Fruit fly (Drosophila melanogaster): Measurements from ENCODE around the gene Dhc16F.
A peak's percentile ranks its signal among the peaks of the same experiment; 100 is the strongest.

Gene Dhc16F

DNA sequence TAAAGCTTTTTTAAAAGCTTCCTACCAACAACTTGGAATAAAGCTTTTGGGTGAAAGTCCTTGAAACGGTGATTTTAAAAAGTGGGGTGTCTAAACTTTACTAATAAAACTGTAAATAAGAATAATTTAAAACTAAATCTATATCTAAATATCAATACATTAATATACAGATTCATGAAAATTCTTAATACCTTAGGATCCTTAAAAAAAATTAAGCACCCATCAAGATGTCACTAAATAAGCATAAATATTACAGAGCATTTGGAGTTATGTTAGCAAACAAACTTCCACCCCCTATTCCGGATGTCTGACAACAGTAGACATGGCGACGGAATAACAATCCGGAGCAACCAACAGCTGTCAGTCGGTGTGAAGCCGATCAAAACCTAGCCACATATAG lies at the start of gene Dhc16F:
Gene Dhc16F, plus strand, starts transcription at position 301 of the 400 bp plus-strand sequence.
- TF ChIP-seq CG6854 (GFP tag; optimal IDR thresholded peaks at IDR 0.05) (no peak), Lpt (GFP tag; optimal IDR thresholded peaks at IDR 0.05) (no peak)

dm6 chrX:18014601-18015000 lies 49.7 kb upstream of the Dhc16F start:
- no peak for TF ChIP-seq svp (GFP tag)
- TF ChIP-seq CG11902 (GFP tag; optimal IDR thresholded peaks at IDR 0.05): no peak
- no peak for TF ChIP-seq Hr4 (GFP tag; optimal IDR thresholded peaks at IDR 0.05)
- no peak for TF ChIP-seq Blimp-1 (GFP tag; optimal IDR thresholded peaks at IDR 0.05)
- no peak for TF ChIP-seq CG10669 (GFP tag; optimal IDR thresholded peaks at IDR 0.05)
- TF ChIP-seq CG1621 (tag; optimal IDR thresholded peaks at IDR 0.05): no peak
- TF ChIP-seq CG4318 (GFP tag; optimal IDR thresholded peaks at IDR 0.05): no peak
- no peak for TF ChIP-seq Ets96B (tag; optimal IDR thresholded peaks at IDR 0.05)
- TF ChIP-seq esn (GFP tag; optimal IDR thresholded peaks at IDR 0.05): no peak
- no peak for TF ChIP-seq Sox102F (GFP tag; optimal IDR thresholded peaks at IDR 0.05)
- no peak for TF ChIP-seq CG6792 (GFP tag; optimal IDR thresholded peaks at IDR 0.05)
- TF ChIP-seq CG34406 (GFP tag; optimal IDR thresholded peaks at IDR 0.05): no peak
- TF ChIP-seq fd59A (GFP tag; optimal IDR thresholded peaks at IDR 0.05): no peak
- no peak for TF ChIP-seq Hr38 (GFP tag; optimal IDR thresholded peaks at IDR 0.05)
- TF ChIP-seq cyc (GFP tag; optimal IDR thresholded peaks at IDR 0.05): no peak
- no peak for TF ChIP-seq CG16779 (tag; optimal IDR thresholded peaks at IDR 0.05)
- no peak for TF ChIP-seq CG11762 (GFP tag; optimal IDR thresholded peaks at IDR 0.05; ENCODE audit: insufficient read depth)
- TF ChIP-seq lz (GFP tag; optimal IDR thresholded peaks at IDR 0.05): no peak
- no peak for TF ChIP-seq dac (GFP tag; optimal IDR thresholded peaks at IDR 0.05)
- peak; percentile 6 for TF ChIP-seq net (GFP tag; optimal IDR thresholded peaks at IDR 0.05)
- TF ChIP-seq salr (GFP tag; optimal IDR thresholded peaks at IDR 0.05): peak in 1 of 2 experiments; percentile 14
- TF ChIP-seq CG15336 (GFP tag; IDR thresholded peaks at IDR 0.05): peak; percentile 80
- no peak for TF ChIP-seq CG8632 (GFP tag; optimal IDR thresholded peaks at IDR 0.05)
- TF ChIP-seq Hr39 (GFP tag; optimal IDR thresholded peaks at IDR 0.05): no peak
- TF ChIP-seq eg (GFP tag; IDR thresholded peaks at IDR 0.05): peak; percentile 93
- TF ChIP-seq CG10631 (GFP tag; optimal IDR thresholded peaks at IDR 0.05): no peak
- TF ChIP-seq fkh (GFP tag; optimal IDR thresholded peaks at IDR 0.05): no peak
- no peak for TF ChIP-seq acj6 (GFP tag; optimal IDR thresholded peaks at IDR 0.05)
- TF ChIP-seq topi (GFP tag; optimal IDR thresholded peaks at IDR 0.05): no peak
- peak; percentile 69 for TF ChIP-seq CG8119 (GFP tag; IDR thresholded peaks at IDR 0.05)
- TF ChIP-seq CG6163 (GFP tag; IDR thresholded peaks at IDR 0.05): peak; percentile 83
- no peak for TF ChIP-seq spab (GFP tag; optimal IDR thresholded peaks at IDR 0.05)
- no peak for TF ChIP-seq CG11294 (GFP tag; IDR thresholded peaks at IDR 0.05)
- peak; percentile 56 for TF ChIP-seq CG6276 (GFP tag; optimal IDR thresholded peaks at IDR 0.05)
- TF ChIP-seq Ets21C (GFP tag; optimal IDR thresholded peaks at IDR 0.05): no peak
- TF ChIP-seq pdm3 (GFP tag; optimal IDR thresholded peaks at IDR 0.05): no peak
- TF ChIP-seq Sox14 (GFP tag; optimal IDR thresholded peaks at IDR 0.05): no peak
- no peak for TF ChIP-seq OdsH (GFP tag; optimal IDR thresholded peaks at IDR 0.05)
- no peak for TF ChIP-seq CG31627 (GFP tag; optimal IDR thresholded peaks at IDR 0.05)
- peak; percentile 12 for TF ChIP-seq Eip78C (GFP tag)
- no peak for TF ChIP-seq CG6854 (GFP tag; optimal IDR thresholded peaks at IDR 0.05)
- TF ChIP-seq dsx (GFP tag; optimal IDR thresholded peaks at IDR 0.05; ENCODE audit: poor library complexity, severe bottlenecking): no peak
- peak; percentile 64 for TF ChIP-seq Gug (GFP tag; IDR thresholded peaks at IDR 0.05)
- TF ChIP-seq achi (GFP tag; optimal IDR thresholded peaks at IDR 0.05): no peak
- no peak for TF ChIP-seq CG7368 (GFP tag; optimal IDR thresholded peaks at IDR 0.05)
- no peak for TF ChIP-seq CG9139 (GFP tag; optimal IDR thresholded peaks at IDR 0.05)
- TF ChIP-seq CG32006 (GFP tag; optimal IDR thresholded peaks at IDR 0.05): peak; percentile 2
- no peak for TF ChIP-seq CG3032 (tag; optimal IDR thresholded peaks at IDR 0.05)
- no peak for TF ChIP-seq Eip93F (GFP tag; optimal IDR thresholded peaks at IDR 0.05)
- TF ChIP-seq Sox15 (GFP tag; optimal IDR thresholded peaks at IDR 0.05): no peak
